Worm (Caenorhabditis elegans) whole organism, L4 larva: ENCODE data around the gene F45G2.9.

ENCODE experiments used
- ama-1 ChIP-seq: fragments of 150-350 bp; optimal IDR thresholded peaks from 2 replicates; lab custom pipeline; 2014; ENCODE audit warnings: inconsistent platforms, mixed read lengths
- ceh-20 ChIP-seq: fragments of 200-800 bp; sonication (Bioruptor generic); IDR thresholded peaks from 2 replicates; pipeline ENCODE4 v1.3.6; 2022; ENCODE audit warnings: missing genetic modification reagents, missing genetic modification characterization, missing compliant biosample characterization
- egl-27 ChIP-seq: sonication (generic microtip); optimal IDR thresholded peaks from 3 replicates; lab custom pipeline; 2017; ENCODE audit warnings: missing biosample characterization, missing genetic modification reagents, missing genetic modification characterization
- egl-43 ChIP-seq: fragments of 200-800 bp; sonication (Bioruptor generic); IDR thresholded peaks from 2 replicates; pipeline ENCODE4 v1.3.6; 2022; ENCODE audit warnings: missing genetic modification reagents, missing genetic modification characterization, missing compliant biosample characterization
- fkh-10 ChIP-seq: fragments of 150-350 bp; optimal IDR thresholded peaks from 2 replicates; lab custom pipeline; 2014; ENCODE audit warnings: missing biosample characterization, missing genetic modification reagents, missing genetic modification characterization
- fos-1 ChIP-seq: fragments of 150-350 bp; optimal IDR thresholded peaks from 2 replicates; lab custom pipeline; 2014; ENCODE audit warnings: missing biosample characterization, missing genetic modification characterization
- hlh-30 ChIP-seq: sonication (generic microtip); optimal IDR thresholded peaks from 2 replicates; lab custom pipeline; 2017; ENCODE audit warnings: antibody characterized with exemption, mild to moderate bottlenecking, missing genetic modification characterization, missing compliant biosample characterization; ENCODE audit not compliant: insufficient read depth
- nhr-76 ChIP-seq: fragments of 150-350 bp; optimal IDR thresholded peaks from 2 replicates; lab custom pipeline; 2014; ENCODE audit warnings: missing biosample characterization, missing genetic modification characterization
- pqm-1 ChIP-seq: sonication (generic microtip); optimal IDR thresholded peaks from 2 replicates; lab custom pipeline; 2017; ENCODE audit warnings: missing biosample characterization, missing genetic modification characterization

- TF ChIP-seq egl-43 (GFP tag; lab: Robert Waterston, UW), result no peak
- no peak for TF ChIP-seq ama-1
- TF ChIP-seq nhr-76, result no peak
- no peak for TF ChIP-seq egl-27 (tag; lab: Kevin White, UChicago)
- TF ChIP-seq pqm-1, result no peak
- TF ChIP-seq fkh-10 (GFP tag; lab: Kevin White, UChicago), result no peak
- no peak for TF ChIP-seq hlh-30
- no peak for TF ChIP-seq ceh-20 (GFP tag; lab: Robert Waterston, UW)
- TF ChIP-seq fos-1 (tag; lab: Kevin White, UChicago), result no peak
Observed at ce11 chrIII:13484024-13484423, 47.3 kb upstream of the F45G2.9 start, which contains the start of gene acc-4.
